Worm (Caenorhabditis elegans) whole organism, L1 larva: ENCODE results near the gene smc-5.
A peak's percentile ranks its signal among the peaks of the same experiment; 100 is the strongest.

Experiments used
- C04F5.9 ChIP-seq: sonication (generic microtip); optimal IDR thresholded peaks from 2 replicates; lab custom pipeline; 2016; ENCODE audit warnings: missing genetic modification characterization, missing compliant biosample characterization
- C16A3.4 ChIP-seq: fragments of 150-350 bp; optimal IDR thresholded peaks from 2 replicates; lab custom pipeline; 2014; ENCODE audit warnings: missing biosample characterization, missing genetic modification characterization
- aha-1 ChIP-seq: fragments of 150-350 bp; optimal IDR thresholded peaks from 2 replicates; lab custom pipeline; 2014; ENCODE audit warnings: missing biosample characterization, missing genetic modification characterization
- blmp-1 ChIP-seq: fragments of 150-350 bp; optimal IDR thresholded peaks from 2 replicates; lab custom pipeline; 2014; ENCODE audit warnings: missing biosample characterization, missing genetic modification characterization
- ceh-63 ChIP-seq: fragments of 200-800 bp; sonication (Bioruptor generic); optimal IDR thresholded peaks from 2 replicates; lab custom pipeline; 2018; ENCODE audit warnings: mild to moderate bottlenecking, missing genetic modification characterization, missing compliant biosample characterization
- ceh-88 ChIP-seq: fragments of 200-800 bp; sonication (Bioruptor generic); IDR thresholded peaks from 2 replicates; pipeline ENCODE4 v1.3.6; 2022; ENCODE audit warnings: missing genetic modification characterization, missing compliant biosample characterization
- dpl-1 ChIP-seq, 3 experiments: fragments of 150-350 bp in 2 of 3; sonication (generic microtip) in 1 of 3; optimal IDR thresholded peaks; 2 replicates each; lab custom pipeline; 2014 to 2017; ENCODE audit warnings: missing biosample characterization in 3 of 3, missing genetic modification characterization in 3 of 3, missing genetic modification reagents in 3 of 3
- dsc-1 ChIP-seq: sonication (generic microtip); optimal IDR thresholded peaks from 2 replicates; lab custom pipeline; 2016; ENCODE audit warnings: mild to moderate bottlenecking, missing genetic modification characterization, missing compliant biosample characterization
- efl-1 ChIP-seq, 4 experiments: fragments of 150-350 bp; optimal IDR thresholded peaks in 3 of 4; peaks in 1 of 4; 1 replicate in 1 of 4; 2 replicates in 3 of 4; lab custom pipeline; 2014; ENCODE audit warnings: missing biosample characterization in 2 of 4, missing genetic modification characterization in 2 of 4, missing genetic modification reagents in 2 of 4
- egl-13 ChIP-seq: sonication (generic microtip); optimal IDR thresholded peaks from 2 replicates; lab custom pipeline; 2016; ENCODE audit warnings: missing genotype, missing genetic modification reagents, missing genetic modification characterization, missing compliant biosample characterization
- elt-2 ChIP-seq: sonication (generic microtip); optimal IDR thresholded peaks from 2 replicates; lab custom pipeline; 2016; ENCODE audit warnings: missing genetic modification characterization, mild to moderate bottlenecking, inconsistent platforms, missing compliant biosample characterization, missing genetic modification reagents
- elt-3 ChIP-seq, 6 experiments: fragments of 150-350 bp in 1 of 6; sonication (generic microtip); optimal IDR thresholded peaks; 2 replicates each; lab custom pipeline; 2017 to 2018; ENCODE audit warnings: missing biosample characterization in 6 of 6, missing genetic modification characterization in 6 of 6, inconsistent platforms in 1 of 6
- ets-5 ChIP-seq: fragments of 200-800 bp; sonication (Bioruptor generic); IDR thresholded peaks from 2 replicates; pipeline ENCODE4 v1.3.6; 2022; ENCODE audit warnings: missing genetic modification characterization, missing compliant biosample characterization
- fkh-10 ChIP-seq: sonication (generic microtip); optimal IDR thresholded peaks from 2 replicates; lab custom pipeline; 2017; ENCODE audit warnings: missing biosample characterization, missing genetic modification reagents, missing genetic modification characterization
- fkh-4 ChIP-seq: sonication (generic microtip); optimal IDR thresholded peaks from 2 replicates; lab custom pipeline; 2016; ENCODE audit warnings: missing compliant biosample characterization, missing genetic modification characterization, borderline replicate concordance
- fkh-8 ChIP-seq: sonication (generic microtip); optimal IDR thresholded peaks from 2 replicates; lab custom pipeline; 2016; ENCODE audit warnings: mild to moderate bottlenecking, missing genetic modification characterization, missing compliant biosample characterization
- grh-1 ChIP-seq: fragments of 200-800 bp; sonication (Bioruptor generic); IDR thresholded peaks from 2 replicates; pipeline ENCODE4 v1.3.6; 2022; ENCODE audit warnings: missing genetic modification reagents, missing genetic modification characterization, missing compliant biosample characterization
- irx-1 ChIP-seq: sonication (generic microtip); optimal IDR thresholded peaks from 2 replicates; lab custom pipeline; 2016; ENCODE audit warnings: missing genetic modification characterization, missing compliant biosample characterization
- jun-1 ChIP-seq: fragments of 150-350 bp; optimal IDR thresholded peaks from 2 replicates; lab custom pipeline; 2014; ENCODE audit warnings: missing biosample characterization, missing genetic modification reagents, missing genetic modification characterization
- lin-13 ChIP-seq: fragments of 150-350 bp; optimal IDR thresholded peaks from 2 replicates; lab custom pipeline; 2014; ENCODE audit warnings: missing biosample characterization, missing genetic modification reagents, missing genetic modification characterization
- lin-14 ChIP-seq: fragments of 200-800 bp; sonication (Bioruptor generic); optimal IDR thresholded peaks from 2 replicates; lab custom pipeline; 2018; ENCODE audit warnings: mild to moderate bottlenecking, missing genetic modification characterization, moderate library complexity, missing compliant biosample characterization
- lin-15B ChIP-seq: fragments of 150-350 bp; sonication (generic microtip); optimal IDR thresholded peaks from 3 replicates; lab custom pipeline; 2014; ENCODE audit warnings: missing biosample characterization, missing genetic modification characterization
- lin-35 ChIP-seq, 2 experiments: fragments of 150-350 bp; optimal IDR thresholded peaks; 2 replicates each; lab custom pipeline; 2014; ENCODE audit warnings: missing biosample characterization in 2 of 2, missing genetic modification characterization in 2 of 2, missing genetic modification reagents in 2 of 2
- lin-39 ChIP-seq: fragments of 150-350 bp; optimal IDR thresholded peaks from 2 replicates; lab custom pipeline; 2014; ENCODE audit warnings: missing biosample characterization, missing genetic modification reagents, missing genetic modification characterization
- lsy-2 ChIP-seq, 2 experiments: fragments of 150-350 bp; optimal IDR thresholded peaks; 2 replicates each; lab custom pipeline; 2014; ENCODE audit warnings: missing biosample characterization in 2 of 2, missing genetic modification characterization in 2 of 2
- mdl-1 ChIP-seq, 2 experiments: fragments of 150-350 bp; optimal IDR thresholded peaks; 2 replicates each; lab custom pipeline; 2014 to 2017; ENCODE audit warnings: missing biosample characterization in 2 of 2, missing genetic modification characterization in 2 of 2, inconsistent platforms in 1 of 2
- mef-2 ChIP-seq: fragments of 150-350 bp; optimal IDR thresholded peaks from 2 replicates; lab custom pipeline; 2014; ENCODE audit warnings: missing biosample characterization, missing genetic modification characterization
- nhr-11 ChIP-seq: fragments of 150-350 bp; optimal IDR thresholded peaks from 2 replicates; lab custom pipeline; 2014; ENCODE audit warnings: missing biosample characterization, missing genetic modification characterization
- nhr-12 ChIP-seq: sonication (generic microtip); optimal IDR thresholded peaks from 2 replicates; lab custom pipeline; 2017; ENCODE audit warnings: missing biosample characterization, missing genetic modification characterization
- nhr-19 ChIP-seq: fragments of 200-800 bp; sonication (Bioruptor generic); conservative IDR thresholded peaks from 2 replicates; pipeline ENCODE4 v1.3.6; 2022; ENCODE audit warnings: missing genetic modification characterization, missing compliant biosample characterization
- nhr-20 ChIP-seq: sonication (generic microtip); optimal IDR thresholded peaks from 2 replicates; lab custom pipeline; 2016; ENCODE audit warnings: mild to moderate bottlenecking, missing genetic modification characterization, missing compliant biosample characterization
- nhr-28 ChIP-seq: fragments of 150-350 bp; optimal IDR thresholded peaks from 2 replicates; lab custom pipeline; 2014; ENCODE audit warnings: missing biosample characterization, missing genetic modification characterization
- nhr-71 ChIP-seq: sonication (generic microtip); optimal IDR thresholded peaks from 2 replicates; lab custom pipeline; 2016; ENCODE audit warnings: mild to moderate bottlenecking, missing genetic modification characterization, moderate library complexity, missing compliant biosample characterization
- nhr-77 ChIP-seq: fragments of 150-350 bp; optimal IDR thresholded peaks from 2 replicates; lab custom pipeline; 2014; ENCODE audit warnings: missing biosample characterization, missing genetic modification characterization
- nhr-84 ChIP-seq: sonication (generic microtip); optimal IDR thresholded peaks from 2 replicates; lab custom pipeline; 2017; ENCODE audit warnings: missing biosample characterization, missing genetic modification characterization
- nhr-85 ChIP-seq: sonication (generic microtip); peaks from one replicate; lab custom pipeline; 2016; ENCODE audit warnings: missing genetic modification characterization, inconsistent platforms, missing compliant biosample characterization
- pax-3 ChIP-seq: fragments of 200-800 bp; sonication (Bioruptor generic); optimal IDR thresholded peaks from 2 replicates; lab custom pipeline; 2018; ENCODE audit warnings: mild to moderate bottlenecking, missing genetic modification characterization, moderate library complexity, missing compliant biosample characterization
- pqm-1 ChIP-seq: sonication (generic microtip); optimal IDR thresholded peaks from 3 replicates; lab custom pipeline; 2017; ENCODE audit warnings: missing biosample characterization, missing genetic modification characterization
- snpc-4 ChIP-seq: fragments of 150-350 bp; optimal IDR thresholded peaks from 2 replicates; lab custom pipeline; 2014; ENCODE audit warnings: missing biosample characterization, missing genetic modification characterization
- snu-23 ChIP-seq: sonication (generic microtip); optimal IDR thresholded peaks from 2 replicates; lab custom pipeline; 2016; ENCODE audit warnings: missing genetic modification characterization, missing compliant biosample characterization
- tlp-1 ChIP-seq: fragments of 150-350 bp; optimal IDR thresholded peaks from 2 replicates; lab custom pipeline; 2014; ENCODE audit warnings: missing biosample characterization, missing genetic modification characterization
- unc-62 ChIP-seq: fragments of 150-350 bp; optimal IDR thresholded peaks from 2 replicates; lab custom pipeline; 2014; ENCODE audit warnings: missing biosample characterization, missing genetic modification reagents, missing genetic modification characterization
- unc-98 ChIP-seq: fragments of 200-800 bp; sonication (Bioruptor generic); IDR thresholded peaks from 2 replicates; pipeline ENCODE4 v1.3.6; 2022; ENCODE audit warnings: missing genetic modification characterization, missing compliant biosample characterization
- vab-15 ChIP-seq: sonication (generic microtip); optimal IDR thresholded peaks from 2 replicates; lab custom pipeline; 2017; ENCODE audit warnings: missing genotype, mild to moderate bottlenecking, missing genetic modification characterization, missing compliant biosample characterization
- zip-4 ChIP-seq: fragments of 200-800 bp; sonication (Bioruptor generic); optimal IDR thresholded peaks from 2 replicates; lab custom pipeline; 2018; ENCODE audit warnings: mild to moderate bottlenecking, missing genetic modification characterization, moderate library complexity, missing compliant biosample characterization

The smc-5 gene

DNA sequence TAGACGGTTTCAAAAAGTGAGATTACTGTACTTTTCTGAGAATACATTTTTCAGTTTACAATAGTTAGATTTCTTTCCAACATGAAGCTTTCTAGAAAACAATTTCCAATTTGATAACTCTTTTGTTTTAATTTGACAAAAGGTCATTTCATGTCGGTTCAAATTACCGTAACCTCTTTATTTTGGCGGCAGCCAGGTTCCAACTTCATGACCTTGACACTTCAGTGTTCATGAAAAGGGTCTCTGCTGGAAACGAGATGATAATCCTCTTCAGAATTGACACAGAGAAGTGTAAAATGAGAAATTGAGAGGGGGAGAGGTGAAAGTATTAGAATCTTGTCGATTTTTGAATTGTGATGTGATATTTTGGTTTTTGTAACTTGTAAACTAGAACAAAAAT is 40.4 kb upstream of the smc-5 start:
- TF ChIP-seq ceh-88 (GFP tag; lab: Robert Waterston, UW) (0 out of 2 replicates have a peak, but pooled peaks have one; percentile 10), lin-39 (no peak), blmp-1 (tag; lab: Kevin White, UChicago) (peak; percentile 35), C16A3.4 (tag; lab: Kevin White, UChicago) (no peak), lsy-2 (tag; optimal IDR thresholded peaks at IDR 0.05; lab: Kevin White, UChicago) (peak in 1 of 2 experiments; percentile 21), nhr-84 (tag; lab: Kevin White, UChicago) (no peak), aha-1 (tag; lab: Kevin White, UChicago) (no peak), pqm-1 (tag; lab: Kevin White, UChicago) (no peak), snu-23 (no peak), nhr-20 (tag; lab: Kevin White, UChicago) (no peak), fkh-8 (tag; lab: Kevin White, UChicago) (no peak), snpc-4 (tag; lab: Kevin White, UChicago) (no peak), fkh-10 (GFP tag; lab: Kevin White, UChicago) (no peak), lin-14 (GFP tag; lab: Kevin White, UChicago) (peak; percentile 4), zip-4 (GFP tag; lab: Kevin White, UChicago) (no peak), mef-2 (no peak), vab-15 (tag; lab: Kevin White, UChicago) (no peak)

DNA sequence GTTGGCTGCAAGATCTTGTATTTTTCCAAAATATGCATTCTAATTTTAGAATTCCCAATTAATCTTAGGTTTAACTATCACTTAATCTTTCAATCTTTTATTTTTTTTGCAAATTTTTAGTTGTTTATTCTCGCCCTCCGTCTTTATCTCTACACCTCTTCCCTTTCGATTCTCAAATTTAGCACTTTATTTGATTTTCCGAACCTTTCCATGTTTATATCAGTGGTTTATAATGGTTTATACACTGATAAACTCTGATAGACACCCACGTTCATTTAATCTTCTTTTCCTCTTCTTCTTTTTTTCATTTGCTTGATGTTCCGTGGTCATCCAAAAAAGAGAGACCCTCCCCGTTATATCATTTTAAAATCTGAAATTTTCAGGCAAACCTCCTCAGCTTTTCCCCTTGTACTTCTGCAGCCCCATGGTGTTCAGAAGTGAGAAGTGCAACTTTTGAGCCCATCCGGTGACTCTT is 39.5 kb upstream of the smc-5 start, which contains the start of the genes nsy-1 and F59A6.13:
Gene nsy-1, plus strand, starts transcription at position 377 of the 475 bp plus-strand sequence.
Gene F59A6.13, plus strand, starts transcription at position 425 of the 475 bp plus-strand sequence.
- no peak for TF ChIP-seq unc-62 (GFP tag; lab: Kevin White, UChicago)
- no peak for TF ChIP-seq nhr-71
- peak; percentile 97 for TF ChIP-seq elt-2 (tag; lab: Kevin White, UChicago)
- TF ChIP-seq efl-1 (optimal IDR thresholded peaks at IDR 0.05; lab: Kevin White, UChicago): no peak
- TF ChIP-seq efl-1 (GFP tag; optimal IDR thresholded peaks at IDR 0.05 in 1 of 2; lab: Kevin White, UChicago): peak in 1 of 2 experiments; percentile 72
- no peak for TF ChIP-seq ets-5

DNA sequence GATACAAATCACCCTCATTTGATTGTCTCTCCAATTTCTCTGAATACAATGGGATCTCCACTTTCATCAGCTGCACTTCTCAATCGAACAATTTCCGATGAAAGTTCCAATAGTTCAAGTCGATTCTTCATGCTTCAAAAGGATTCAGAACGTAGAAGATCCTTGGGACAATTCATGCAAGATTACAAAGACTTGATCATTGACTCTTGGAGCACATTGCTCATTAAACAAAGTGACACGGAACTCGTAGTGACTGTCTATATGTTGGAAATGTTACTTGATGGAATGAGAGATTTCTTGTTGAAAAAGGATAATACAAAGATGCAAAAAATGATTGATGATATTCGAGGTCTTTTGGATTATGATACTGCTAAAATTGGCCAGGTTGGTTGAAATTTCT is 34.0 kb upstream of the smc-5 start:
- TF ChIP-seq lsy-2 (tag; optimal IDR thresholded peaks at IDR 0.05; lab: Kevin White, UChicago): no peak
- no peak for TF ChIP-seq C04F5.9 (tag; lab: Kevin White, UChicago)
- no peak for TF ChIP-seq egl-13 (tag; lab: Kevin White, UChicago)
- TF ChIP-seq elt-3 (tag; optimal IDR thresholded peaks at IDR 0.05; lab: Kevin White, UChicago): no peak
- no peak for TF ChIP-seq lin-35 (GFP tag; optimal IDR thresholded peaks at IDR 0.05; lab: Kevin White, UChicago)
- no peak for TF ChIP-seq unc-98 (GFP tag; lab: Robert Waterston, UW)
- TF ChIP-seq irx-1: no peak
- no peak for TF ChIP-seq pax-3 (tag; lab: Kevin White, UChicago)
- no peak for TF ChIP-seq elt-2 (tag; lab: Kevin White, UChicago)
- no peak for TF ChIP-seq tlp-1
- no peak for TF ChIP-seq dsc-1 (tag; lab: Kevin White, UChicago)
- no peak for TF ChIP-seq lin-13
- TF ChIP-seq lin-14 (GFP tag; lab: Kevin White, UChicago): no peak
- no peak for TF ChIP-seq nhr-77 (tag; lab: Kevin White, UChicago)
- no peak for TF ChIP-seq fkh-8 (tag; lab: Kevin White, UChicago)

DNA sequence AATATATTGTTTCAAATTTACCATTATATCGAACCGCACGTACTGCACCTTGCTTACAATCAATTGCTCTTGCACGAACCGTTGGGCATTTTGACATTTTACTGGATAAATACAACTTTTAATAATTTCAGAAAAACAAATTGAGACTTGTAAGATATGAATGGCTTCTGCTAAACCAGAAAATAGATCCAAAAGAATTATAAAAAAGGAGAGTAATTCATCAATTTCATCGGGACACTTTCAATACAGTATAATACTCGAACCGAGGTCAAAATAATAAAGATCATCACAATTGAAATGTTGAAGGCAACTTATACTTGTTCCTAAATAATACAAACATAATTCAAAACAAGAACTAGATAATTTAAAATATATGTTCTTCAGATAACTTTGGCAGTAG is 30.3 kb upstream of the smc-5 start, which contains the start of gene wdr-83:
Gene wdr-83, minus strand, starts transcription at position 101 of the 400 bp plus-strand sequence.
- TF ChIP-seq nhr-12 (tag; lab: Kevin White, UChicago) (no peak), dpl-1 (GFP tag; optimal IDR thresholded peaks at IDR 0.05; lab: Kevin White, UChicago) (no peak), mdl-1 (tag; optimal IDR thresholded peaks at IDR 0.05; lab: Kevin White, UChicago) (no peak), fkh-4 (tag; lab: Kevin White, UChicago) (no peak), unc-98 (GFP tag; lab: Robert Waterston, UW) (no peak), nhr-20 (tag; lab: Kevin White, UChicago) (no peak), jun-1 (no peak), nhr-71 (no peak), nhr-11 (tag; lab: Kevin White, UChicago) (no peak), fkh-10 (GFP tag; lab: Kevin White, UChicago) (no peak), elt-2 (tag; lab: Kevin White, UChicago) (no peak), nhr-19 (no peak), dsc-1 (tag; lab: Kevin White, UChicago) (no peak), nhr-85 (tag; lab: Kevin White, UChicago) (no peak), ceh-63 (GFP tag; lab: Kevin White, UChicago) (no peak), nhr-28 (tag; lab: Kevin White, UChicago) (no peak), lin-15B (tag; lab: Kevin White, UChicago) (no peak), lin-14 (GFP tag; lab: Kevin White, UChicago) (no peak), grh-1 (GFP tag; lab: Robert Waterston, UW) (no peak), zip-4 (GFP tag; lab: Kevin White, UChicago) (no peak)
